Worm (Caenorhabditis elegans): Measurements from ENCODE around the gene M7.7.
"Not testable (repeated sequence)": the region's sequence is repeated elsewhere in the genome, so short reads cannot be mapped to it uniquely, and the experiment has no call there.

M7.7 gene

DNA sequence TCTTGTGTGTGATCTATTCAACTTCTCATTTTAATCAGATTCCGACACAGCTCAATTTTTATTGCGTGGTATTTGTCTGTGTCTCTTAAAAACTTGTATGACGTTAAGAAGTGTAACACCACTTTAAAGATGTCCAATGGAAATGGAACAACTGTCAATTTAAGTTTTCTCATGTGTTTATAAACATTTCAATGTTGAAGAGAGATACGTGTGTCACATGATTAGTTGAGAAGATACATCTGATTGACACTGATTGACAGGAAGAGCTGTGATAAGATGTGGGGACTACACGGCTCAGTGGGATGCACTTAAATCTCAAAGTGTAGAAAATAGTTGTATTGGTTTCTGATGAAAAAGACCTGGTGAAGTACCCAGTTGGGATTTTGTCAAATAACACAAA is 21.3 kb upstream of the M7.7 start:
- TF ChIP-seq lsy-2 (tag; optimal IDR thresholded peaks at IDR 0.05) (peak in 1 of 2 experiments; percentile 77), nhr-237 (tag; optimal IDR thresholded peaks at IDR 0.05) (no peak), R02D3.7 (tag; optimal IDR thresholded peaks at IDR 0.05) (no peak), nhr-21 (tag; optimal IDR thresholded peaks at IDR 0.05) (no peak), nhr-129 (tag; optimal IDR thresholded peaks at IDR 0.05) (peak; percentile 87), elt-1 (tag; optimal IDR thresholded peaks at IDR 0.05) (no peak), mab-5 (tag; optimal IDR thresholded peaks at IDR 0.05) (peak; percentile 58), crh-2 (tag; optimal IDR thresholded peaks at IDR 0.05) (no peak), ztf-4 (tag; optimal IDR thresholded peaks at IDR 0.05) (peak; percentile 62), mdl-1 (tag; optimal IDR thresholded peaks at IDR 0.05) (no peak), sma-9 (GFP tag; optimal IDR thresholded peaks at IDR 0.05) (peak; percentile 72), sma-9 (tag; optimal IDR thresholded peaks at IDR 0.05) (no peak), lin-13 (GFP tag; optimal IDR thresholded peaks at IDR 0.05) (no peak), C34F6.9 (tag; optimal IDR thresholded peaks at IDR 0.05) (peak; percentile 59), F13H6.1 (tag; optimal IDR thresholded peaks at IDR 0.05) (peak; percentile 84), sma-3 (GFP tag; optimal IDR thresholded peaks at IDR 0.05) (no peak), nhr-10 (tag; optimal IDR thresholded peaks at IDR 0.05) (no peak), lin-11 (tag; optimal IDR thresholded peaks at IDR 0.05) (no peak), nhr-6 (tag; optimal IDR thresholded peaks at IDR 0.05) (peak; percentile 67), nhr-11 (tag; optimal IDR thresholded peaks at IDR 0.05) (no peak), unc-62 (GFP tag; optimal IDR thresholded peaks at IDR 0.05) (peak; percentile 79)

DNA sequence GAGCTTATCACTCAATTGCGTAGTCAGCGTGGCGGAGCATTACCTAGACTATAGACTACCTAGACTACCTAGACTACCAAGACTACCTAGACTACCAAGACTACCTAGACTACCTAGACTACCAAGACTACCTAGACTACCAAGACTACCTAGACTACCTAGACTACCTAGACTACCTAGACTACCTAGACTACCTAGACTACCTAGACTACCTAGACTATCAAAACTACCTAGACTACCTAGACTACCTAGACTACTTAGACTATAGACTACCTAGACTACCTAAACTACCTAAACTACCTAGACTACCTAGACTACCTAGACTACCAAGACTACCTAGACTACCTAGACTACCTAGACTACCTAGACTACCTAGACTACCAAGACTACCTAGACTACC is 18.7 kb upstream of the M7.7 start:
- TF ChIP-seq sma-9 (GFP tag; optimal IDR thresholded peaks at IDR 0.05): not testable (repeated sequence)
- TF ChIP-seq sma-9 (tag; optimal IDR thresholded peaks at IDR 0.05) (peak; percentile 59), nhr-237 (tag; optimal IDR thresholded peaks at IDR 0.05) (peak; percentile 76)

DNA sequence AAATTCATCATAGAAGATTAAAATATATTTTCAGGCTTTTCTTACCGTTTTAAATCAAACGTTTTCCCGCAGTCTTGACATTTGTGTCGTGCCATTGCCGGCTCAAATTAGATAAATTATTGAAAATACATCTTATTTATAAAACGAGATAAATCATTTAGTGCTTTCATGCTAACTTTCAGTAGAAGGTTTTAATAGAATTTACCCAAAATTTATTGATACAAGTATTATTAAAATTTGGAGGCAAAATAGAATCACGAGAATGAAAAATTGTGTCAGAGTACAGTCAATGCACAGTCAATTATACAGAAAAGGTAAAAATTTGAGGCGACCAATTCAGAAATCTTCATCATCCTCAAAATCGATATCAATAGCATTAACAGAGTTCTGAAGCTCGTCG is 11.1 kb upstream of the M7.7 start, which contains the start of gene Y5F2A.4:
Gene Y5F2A.4, minus strand, starts transcription at position 101 of the 400 bp plus-strand sequence.
- no peak for TF ChIP-seq unc-39 (tag; optimal IDR thresholded peaks at IDR 0.05)
- TF ChIP-seq ztf-1 (GFP tag; conservative IDR thresholded peaks at IDR 0.05): no peak
- no peak for TF ChIP-seq unc-55 (GFP tag; optimal IDR thresholded peaks at IDR 0.05)
- no peak for TF ChIP-seq F13H6.1 (tag; optimal IDR thresholded peaks at IDR 0.05)
- no peak for TF ChIP-seq sma-3 (GFP tag; optimal IDR thresholded peaks at IDR 0.05)
- no peak for TF ChIP-seq R02D3.7 (tag; optimal IDR thresholded peaks at IDR 0.05)
- no peak for TF ChIP-seq nhr-11 (tag; optimal IDR thresholded peaks at IDR 0.05)
- TF ChIP-seq sem-4 (tag; optimal IDR thresholded peaks at IDR 0.05): no peak
- TF ChIP-seq gmeb-1 (tag; optimal IDR thresholded peaks at IDR 0.05): no peak
- no peak for TF ChIP-seq lin-39 (tag; optimal IDR thresholded peaks at IDR 0.05)
- no peak for TF ChIP-seq nhr-21 (tag; optimal IDR thresholded peaks at IDR 0.05)
- TF ChIP-seq ama-1 (optimal IDR thresholded peaks at IDR 0.05): no peak
- no peak for TF ChIP-seq crh-2 (tag; optimal IDR thresholded peaks at IDR 0.05)
- TF ChIP-seq elt-1 (tag; optimal IDR thresholded peaks at IDR 0.05): no peak
- TF ChIP-seq lsy-2 (tag; optimal IDR thresholded peaks at IDR 0.05): no peak
- no peak for TF ChIP-seq nhr-10 (tag; optimal IDR thresholded peaks at IDR 0.05)

DNA sequence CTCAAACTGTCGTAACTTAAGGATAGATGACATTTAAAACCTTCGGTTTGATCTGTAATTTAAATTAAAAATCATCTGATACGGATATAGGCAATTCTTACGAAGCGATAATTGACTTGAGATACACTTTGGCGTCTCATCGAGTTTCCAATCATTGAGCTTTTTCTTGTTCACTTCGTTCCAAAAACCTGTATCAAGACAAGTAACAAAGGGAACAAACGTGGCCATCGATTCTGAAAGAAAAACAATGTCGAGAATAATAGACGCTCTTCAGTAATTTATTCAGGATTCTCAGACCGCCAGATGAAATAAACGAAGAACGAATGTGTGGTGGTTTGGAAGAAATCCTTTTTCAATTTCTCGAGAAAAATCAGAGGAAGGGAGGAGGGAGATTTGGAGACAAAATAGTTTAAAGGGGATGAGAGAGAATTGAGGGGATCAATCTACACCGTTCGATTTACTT is 8.8 kb upstream of the M7.7 start, which contains the start of gene atg-7:
Gene atg-7, minus strand, starts transcription at position 233 of the 463 bp plus-strand sequence.
- TF ChIP-seq zag-1 (tag; optimal IDR thresholded peaks at IDR 0.05): no peak
- TF ChIP-seq nhr-237 (tag; optimal IDR thresholded peaks at IDR 0.05): no peak
- peak; percentile 64 for TF ChIP-seq ama-1 (optimal IDR thresholded peaks at IDR 0.05)
- peak; percentile 41 for TF ChIP-seq ztf-4 (tag; optimal IDR thresholded peaks at IDR 0.05)
- TF ChIP-seq skn-1 (tag; optimal IDR thresholded peaks at IDR 0.05): no peak
- TF ChIP-seq lsy-2 (tag; optimal IDR thresholded peaks at IDR 0.05): peak in 1 of 2 experiments; percentile 36
- no peak for TF ChIP-seq sma-3 (GFP tag; optimal IDR thresholded peaks at IDR 0.05)
- no peak for TF ChIP-seq sma-9 (GFP tag; optimal IDR thresholded peaks at IDR 0.05)
- no peak for TF ChIP-seq sma-9 (tag; optimal IDR thresholded peaks at IDR 0.05)
- no peak for TF ChIP-seq F13H6.1 (tag; optimal IDR thresholded peaks at IDR 0.05)
- TF ChIP-seq lin-11 (tag; optimal IDR thresholded peaks at IDR 0.05): no peak
- no peak for TF ChIP-seq nhr-10 (tag; optimal IDR thresholded peaks at IDR 0.05)
- peak; percentile 21 for TF ChIP-seq Y55F3AM.14 (GFP tag; optimal IDR thresholded peaks at IDR 0.05)
- TF ChIP-seq fos-1 (tag; optimal IDR thresholded peaks at IDR 0.05): no peak
- TF ChIP-seq nhr-129 (tag; optimal IDR thresholded peaks at IDR 0.05): peak; percentile 7
- no peak for TF ChIP-seq peb-1 (tag; optimal IDR thresholded peaks at IDR 0.05)
- TF ChIP-seq dmd-4 (tag; optimal IDR thresholded peaks at IDR 0.05): no peak
- no peak for TF ChIP-seq elt-3 (tag; optimal IDR thresholded peaks at IDR 0.05)
- TF ChIP-seq nhr-77 (tag; optimal IDR thresholded peaks at IDR 0.05): no peak
- TF ChIP-seq C34F6.9 (tag; optimal IDR thresholded peaks at IDR 0.05): no peak
- no peak for TF ChIP-seq blmp-1 (tag; optimal IDR thresholded peaks at IDR 0.05; ENCODE audit: insufficient read depth)
- no peak for TF ChIP-seq mab-5 (tag; optimal IDR thresholded peaks at IDR 0.05)
- no peak for TF ChIP-seq elt-1 (tag; optimal IDR thresholded peaks at IDR 0.05)
- no peak for TF ChIP-seq sem-4 (tag; optimal IDR thresholded peaks at IDR 0.05)
- TF ChIP-seq unc-62 (GFP tag; optimal IDR thresholded peaks at IDR 0.05): no peak
- TF ChIP-seq nhr-25 (tag; optimal IDR thresholded peaks at IDR 0.05): peak; percentile 18
- TF ChIP-seq lin-13 (GFP tag; optimal IDR thresholded peaks at IDR 0.05): peak; percentile 20
- TF ChIP-seq egl-27 (tag; optimal IDR thresholded peaks at IDR 0.05): no peak
- TF ChIP-seq nhr-23 (tag; optimal IDR thresholded peaks at IDR 0.05): no peak
- TF ChIP-seq gmeb-1 (tag; optimal IDR thresholded peaks at IDR 0.05): no peak
- no peak for TF ChIP-seq ceh-16 (tag; optimal IDR thresholded peaks at IDR 0.05)
- no peak for TF ChIP-seq nhr-12 (tag; optimal IDR thresholded peaks at IDR 0.05)

All from whole organism, L2 larva.